Worm (Caenorhabditis elegans) whole organism, young adult: ENCODE results near the gene clec-144.

ENCODE experiments used
- B0035.1 ChIP-seq: sonication (generic microtip); optimal IDR thresholded peaks from 2 replicates; lab custom pipeline; 2016; ENCODE audit warnings: missing genetic modification characterization, mild to moderate bottlenecking, missing compliant biosample characterization, missing genotype, missing genetic modification reagents
- B0261.1 ChIP-seq: sonication (generic microtip); optimal IDR thresholded peaks from 2 replicates; lab custom pipeline; 2016; ENCODE audit warnings: mild to moderate bottlenecking, missing genetic modification characterization, moderate library complexity, missing compliant biosample characterization
- F22D6.2 ChIP-seq: sonication (generic microtip); optimal IDR thresholded peaks from 2 replicates; lab custom pipeline; 2016; ENCODE audit warnings: mild to moderate bottlenecking, missing genetic modification characterization, missing compliant biosample characterization
- F55B11.4 ChIP-seq: sonication (generic microtip); optimal IDR thresholded peaks from 2 replicates; lab custom pipeline; 2016; ENCODE audit warnings: missing compliant biosample characterization, missing genetic modification characterization, borderline replicate concordance; ENCODE audit not compliant: insufficient read depth
- K11D2.4 ChIP-seq: fragments of 200-800 bp; sonication (Bioruptor generic); IDR thresholded peaks from 2 replicates; pipeline ENCODE4 v1.3.6; 2022; ENCODE audit warnings: missing genetic modification reagents, missing genetic modification characterization, missing compliant biosample characterization
- T26A5.8 ChIP-seq: sonication (generic microtip); optimal IDR thresholded peaks from 2 replicates; lab custom pipeline; 2016; ENCODE audit warnings: missing genetic modification characterization, missing compliant biosample characterization
- Y95B8A.8 ChIP-seq: fragments of 200-800 bp; sonication (Bioruptor generic); IDR thresholded peaks from 2 replicates; pipeline ENCODE4 v1.3.6; 2022; ENCODE audit warnings: missing genetic modification reagents, missing genetic modification characterization, missing compliant biosample characterization
- ama-1 ChIP-seq, 3 experiments: fragments of 150-350 bp in 1 of 3; sonication (generic microtip) in 2 of 3; optimal IDR thresholded peaks; 2 replicates each; lab custom pipeline; 2014 to 2018; ENCODE audit warnings: missing biosample characterization in 2 of 3, missing genetic modification characterization in 2 of 3, missing genetic modification reagents in 2 of 3
- atf-7 ChIP-seq: sonication (generic microtip); optimal IDR thresholded peaks from 2 replicates; lab custom pipeline; 2017; ENCODE audit warnings: mild to moderate bottlenecking, missing genetic modification characterization, missing compliant biosample characterization
- cebp-2 ChIP-seq: fragments of 200-800 bp; sonication (Bioruptor generic); IDR thresholded peaks from 2 replicates; pipeline ENCODE4 v1.3.6; 2022; ENCODE audit warnings: missing genetic modification characterization, missing compliant biosample characterization
- dox-1 ChIP-seq: fragments of 200-800 bp; sonication (Bioruptor generic); IDR thresholded peaks from 2 replicates; pipeline ENCODE4 v1.3.6; 2022; ENCODE audit warnings: missing genetic modification reagents, missing genetic modification characterization, missing compliant biosample characterization
- egrh-3 ChIP-seq: fragments of 200-800 bp; sonication (Bioruptor generic); IDR thresholded peaks from 2 replicates; pipeline ENCODE4 v1.3.6; 2022; ENCODE audit warnings: missing genetic modification reagents, missing genetic modification characterization, missing compliant biosample characterization
- ekl-4 ChIP-seq: fragments of 200-800 bp; sonication (Bioruptor generic); IDR thresholded peaks from 2 replicates; pipeline ENCODE4 v1.3.6; 2022; ENCODE audit warnings: missing genetic modification reagents, missing genetic modification characterization, missing compliant biosample characterization
- ets-4 ChIP-seq: fragments of 200-800 bp; sonication (Bioruptor generic); optimal IDR thresholded peaks from 2 replicates; lab custom pipeline; 2018; ENCODE audit warnings: mild to moderate bottlenecking, missing genetic modification characterization, missing compliant biosample characterization
- fkh-3 ChIP-seq: sonication (generic microtip); optimal IDR thresholded peaks from 2 replicates; lab custom pipeline; 2016; ENCODE audit warnings: mild to moderate bottlenecking, missing genetic modification characterization, missing compliant biosample characterization
- him-1 ChIP-seq: sonication (generic microtip); optimal IDR thresholded peaks from 2 replicates; lab custom pipeline; 2016; ENCODE audit warnings: missing genotype, missing genetic modification reagents, missing genetic modification characterization, missing compliant biosample characterization
- hmg-1.2 ChIP-seq: fragments of 200-800 bp; sonication (Bioruptor generic); IDR thresholded peaks from 2 replicates; pipeline ENCODE4 v1.3.6; 2022; ENCODE audit warnings: missing genetic modification reagents, missing genetic modification characterization, missing compliant biosample characterization
- hsf-1 ChIP-seq: fragments of 200-800 bp; sonication (Bioruptor generic); IDR thresholded peaks from 2 replicates; pipeline ENCODE4 v1.3.6; 2022; ENCODE audit warnings: missing genetic modification reagents, missing genetic modification characterization, missing compliant biosample characterization
- lag-1 ChIP-seq: fragments of 200-800 bp; sonication (Bioruptor generic); IDR thresholded peaks from 2 replicates; pipeline ENCODE4 v1.3.6; 2022; ENCODE audit warnings: missing genetic modification reagents, missing genetic modification characterization, missing compliant biosample characterization
- lin-40 ChIP-seq: sonication (generic microtip); optimal IDR thresholded peaks from 2 replicates; lab custom pipeline; 2016; ENCODE audit warnings: missing genetic modification characterization, mild to moderate bottlenecking, missing compliant biosample characterization, missing genotype, missing genetic modification reagents
- mel-28 ChIP-seq: sonication (generic microtip); optimal IDR thresholded peaks from 2 replicates; lab custom pipeline; 2016; ENCODE audit warnings: borderline replicate concordance, mild to moderate bottlenecking, missing genetic modification characterization, missing compliant biosample characterization
- nfya-1 ChIP-seq: sonication (generic microtip); optimal IDR thresholded peaks from 2 replicates; lab custom pipeline; 2017; ENCODE audit warnings: antibody characterized with exemption, missing compliant biosample characterization, missing genetic modification characterization, borderline replicate concordance; ENCODE audit not compliant: insufficient read depth
- nfya-2 ChIP-seq: fragments of 200-800 bp; sonication (Bioruptor generic); IDR thresholded peaks from 2 replicates; pipeline ENCODE4 v1.3.6; 2022; ENCODE audit warnings: missing genetic modification reagents, missing genetic modification characterization, missing compliant biosample characterization
- nhr-120 ChIP-seq: fragments of 200-800 bp; sonication (Bioruptor generic); IDR thresholded peaks from 2 replicates; pipeline ENCODE4 v1.3.6; 2022; ENCODE audit warnings: missing genetic modification characterization, missing compliant biosample characterization
- nhr-179 ChIP-seq: sonication (generic microtip); optimal IDR thresholded peaks from 2 replicates; lab custom pipeline; 2016; ENCODE audit warnings: mild to moderate bottlenecking, missing genetic modification characterization, missing compliant biosample characterization
- nhr-27 ChIP-seq: fragments of 200-800 bp; sonication (Bioruptor generic); optimal IDR thresholded peaks from 2 replicates; lab custom pipeline; 2018; ENCODE audit warnings: mild to moderate bottlenecking, missing genetic modification characterization, moderate library complexity, missing compliant biosample characterization
- snpc-1.1 ChIP-seq: sonication (generic microtip); optimal IDR thresholded peaks from 2 replicates; lab custom pipeline; 2017; ENCODE audit warnings: missing genetic modification characterization, mild to moderate bottlenecking, missing compliant biosample characterization, antibody characterized with exemption, moderate library complexity, missing genotype, missing genetic modification reagents; ENCODE audit not compliant: insufficient read depth
- snpc-3.4 ChIP-seq: sonication (generic microtip); optimal IDR thresholded peaks from 2 replicates; lab custom pipeline; 2017; ENCODE audit warnings: missing genetic modification characterization, mild to moderate bottlenecking, missing compliant biosample characterization, antibody characterized with exemption, moderate library complexity, missing genotype, missing genetic modification reagents
- snpc-4 ChIP-seq, 5 experiments: fragments of 150-350 bp in 1 of 5; sonication (generic microtip) in 4 of 5; optimal IDR thresholded peaks; 2 replicates each; lab custom pipeline; 2014 to 2018; ENCODE audit warnings: missing genetic modification characterization in 5 of 5, missing biosample characterization in 3 of 5, antibody characterized with exemption in 2 of 5, mild to moderate bottlenecking in 2 of 5, missing compliant biosample characterization in 2 of 5, missing genotype in 2 of 5, moderate library complexity in 2 of 5, missing genetic modification reagents in 1 of 5
- tbx-9 ChIP-seq: sonication (generic microtip); optimal IDR thresholded peaks from 2 replicates; lab custom pipeline; 2016; ENCODE audit warnings: borderline replicate concordance, missing genetic modification characterization, inconsistent platforms, missing compliant biosample characterization
- ztf-28 ChIP-seq: fragments of 200-800 bp; sonication (Bioruptor generic); IDR thresholded peaks from 2 replicates; pipeline ENCODE4 v1.3.6; 2022; ENCODE audit warnings: missing genetic modification reagents, missing genetic modification characterization, missing compliant biosample characterization
- ztf-6 ChIP-seq: fragments of 200-800 bp; sonication (Bioruptor generic); IDR thresholded peaks from 2 replicates; pipeline ENCODE4 v1.3.6; 2022; ENCODE audit warnings: missing genetic modification reagents, missing genetic modification characterization, missing compliant biosample characterization

The clec-144 gene

ce11 chrII:11856361-11856760, 24.0 kb upstream of the clec-144 start, which contains the start of gene clh-1:
Gene clh-1 (minus strand): TSS chrII:11856461.
- no peak for TF ChIP-seq F22D6.2 (tag; lab: Kevin White, UChicago)
- TF ChIP-seq nhr-120 (GFP tag; lab: Robert Waterston, UW): no peak
- no peak for TF ChIP-seq fkh-3 (tag; lab: Kevin White, UChicago)
- no peak for TF ChIP-seq B0035.1 (tag; lab: Kevin White, UChicago)
- no peak for TF ChIP-seq hmg-1.2 (GFP tag; lab: Robert Waterston, UW)
- TF ChIP-seq lag-1: no peak
- TF ChIP-seq dox-1 (GFP tag; lab: Robert Waterston, UW): no peak
- no peak for TF ChIP-seq ztf-28

ce11 chrII:11854749-11855148, 22.4 kb upstream of the clec-144 start:
- TF ChIP-seq atf-7 (tag; lab: Kevin White, UChicago) (no peak), mel-28 (tag; lab: Kevin White, UChicago) (no peak), B0261.1 (tag; lab: Kevin White, UChicago) (no peak), him-1 (tag; lab: Kevin White, UChicago) (no peak), nfya-2 (GFP tag; lab: Robert Waterston, UW) (no peak), tbx-9 (no peak), ztf-6 (GFP tag; lab: Robert Waterston, UW) (no peak), nfya-1 (tag; lab: Kevin White, UChicago) (no peak), hsf-1 (GFP tag; lab: Robert Waterston, UW) (no peak)

ce11 chrII:11853108-11853507, 20.7 kb upstream of the clec-144 start:
- no peak for TF ChIP-seq snpc-4 (GFP tag; optimal IDR thresholded peaks at IDR 0.05; lab: Kevin White, UChicago)
- no peak for TF ChIP-seq snpc-4 (tag; optimal IDR thresholded peaks at IDR 0.05; lab: Kevin White, UChicago)
- TF ChIP-seq ets-4 (GFP tag; lab: Kevin White, UChicago): no peak
- no peak for TF ChIP-seq ekl-4 (GFP tag; lab: Robert Waterston, UW)
- TF ChIP-seq F55B11.4 (tag; lab: Kevin White, UChicago): no peak

ce11 chrII:11852191-11852901, 20.0 kb upstream of the clec-144 start:
- peak; percentile 16 for TF ChIP-seq lin-40 (tag; lab: Kevin White, UChicago)
- TF ChIP-seq egrh-3 (GFP tag; lab: Robert Waterston, UW): no peak

- TF ChIP-seq nhr-27 (no peak), K11D2.4 (GFP tag; lab: Robert Waterston, UW) (no peak), snpc-3.4 (no peak)
These were observed 17.2 kb upstream of the clec-144 start for ce11 chrII:11849572-11849971.

ce11 chrII:11845954-11846353, 13.6 kb upstream of the clec-144 start:
- TF ChIP-seq Y95B8A.8 (GFP tag; lab: Robert Waterston, UW): 0 out of 2 replicates have a peak, but pooled peaks have one; percentile 29
- TF ChIP-seq K11D2.4 (GFP tag; lab: Robert Waterston, UW): peak; percentile 32; the same call in 1 of the 2 replicates
- TF ChIP-seq snpc-1.1: no peak
- no peak for TF ChIP-seq nhr-179 (tag; lab: Kevin White, UChicago)
- no peak for TF ChIP-seq T26A5.8 (tag; lab: Kevin White, UChicago)
- no peak for TF ChIP-seq cebp-2 (GFP tag; lab: Robert Waterston, UW)
- no peak for TF ChIP-seq snpc-4 (GFP tag; optimal IDR thresholded peaks at IDR 0.05; lab: Kevin White, UChicago)
- peak; percentile 70 to 77 (median 75) for TF ChIP-seq snpc-4 (tag; optimal IDR thresholded peaks at IDR 0.05; lab: Kevin White, UChicago)
- TF ChIP-seq ama-1 (optimal IDR thresholded peaks at IDR 0.05; lab: Kevin White, UChicago): peak; percentile 22
- no peak for TF ChIP-seq ama-1 (GFP tag; optimal IDR thresholded peaks at IDR 0.05; lab: Kevin White, UChicago)
